Fruit fly (Drosophila melanogaster) whole organism, embryonic: ENCODE results near the gene Acn.

Source experiments
- Adf1 ChIP-seq: fragments of 200-800 bp; sonication (Bioruptor generic); IDR thresholded peaks from 2 replicates; pipeline ENCODE4 v1.3.6; 2022; ENCODE audit warnings: missing biosample characterization, missing genetic modification characterization
- CG10147 ChIP-seq: fragments of 200-800 bp; sonication (Bioruptor generic); optimal IDR thresholded peaks from 2 replicates; lab custom pipeline; 2019; ENCODE audit warnings: missing biosample characterization, mild to moderate bottlenecking, missing genetic modification characterization, moderate library complexity
- CG11695 ChIP-seq: fragments of 200-800 bp; sonication (Bioruptor generic); IDR thresholded peaks from 3 replicates; pipeline ENCODE4 v1.3.6; 2022; ENCODE audit warnings: missing biosample characterization, missing genetic modification characterization
- CG12155 ChIP-seq: fragments of 200-800 bp; sonication (Bioruptor generic); optimal IDR thresholded peaks from 3 replicates; lab custom pipeline; 2016; ENCODE audit warnings: missing biosample characterization, missing genetic modification characterization
- CG12236 ChIP-seq: fragments of 200-800 bp; sonication (Bioruptor generic); optimal IDR thresholded peaks from 2 replicates; lab custom pipeline; 2016; ENCODE audit warnings: missing biosample characterization, missing genetic modification characterization
- CG14710 ChIP-seq: fragments of 200-800 bp; sonication (Bioruptor generic); optimal IDR thresholded peaks from 3 replicates; lab custom pipeline; 2019; ENCODE audit warnings: missing biosample characterization, mild to moderate bottlenecking, missing genetic modification characterization, moderate library complexity
- CG15073 ChIP-seq: fragments of 200-800 bp; sonication (Bioruptor generic); optimal IDR thresholded peaks from 2 replicates; lab custom pipeline; 2016; ENCODE audit warnings: missing biosample characterization, missing genetic modification characterization
- CG15479 ChIP-seq: fragments of 200-800 bp; sonication (Bioruptor generic); optimal IDR thresholded peaks from 3 replicates; lab custom pipeline; 2019; ENCODE audit warnings: missing biosample characterization, mild to moderate bottlenecking, missing genetic modification characterization, moderate library complexity
- CG17361 ChIP-seq: fragments of 200-800 bp; sonication (Bioruptor generic); IDR thresholded peaks from 3 replicates; pipeline ENCODE4 v1.3.6; 2022; ENCODE audit warnings: missing biosample characterization, missing genetic modification characterization
- CG2199 ChIP-seq: fragments of 200-800 bp; sonication (Bioruptor generic); IDR thresholded peaks from 3 replicates; pipeline ENCODE4 v1.3.6; 2022; ENCODE audit warnings: missing biosample characterization, missing genetic modification characterization
- CG2712 ChIP-seq: fragments of 200-800 bp; optimal IDR thresholded peaks from 3 replicates; lab custom pipeline; 2019; ENCODE audit warnings: missing biosample characterization, mild to moderate bottlenecking, missing genetic modification characterization, moderate library complexity
- CG3163 ChIP-seq: fragments of 200-800 bp; sonication (Bioruptor generic); optimal IDR thresholded peaks from 3 replicates; lab custom pipeline; 2016; ENCODE audit warnings: missing biosample characterization, missing genetic modification characterization
- CG32767 ChIP-seq: fragments of 200-800 bp; sonication (Bioruptor generic); IDR thresholded peaks from 2 replicates; pipeline ENCODE4 v1.3.6; 2022; ENCODE audit warnings: missing biosample characterization, missing genetic modification characterization
- CG3847 ChIP-seq: fragments of 200-800 bp; sonication (Bioruptor generic); IDR thresholded peaks from 2 replicates; pipeline ENCODE4 v1.3.6; 2022; ENCODE audit warnings: missing biosample characterization, missing genetic modification characterization
- CG3995 ChIP-seq: fragments of 200-800 bp; sonication (Bioruptor generic); optimal IDR thresholded peaks from 3 replicates; lab custom pipeline; 2016; ENCODE audit warnings: missing biosample characterization, missing genetic modification characterization
- CG6791 ChIP-seq: fragments of 200-800 bp; sonication (Bioruptor generic); IDR thresholded peaks from 3 replicates; pipeline ENCODE4 v1.3.6; 2022; ENCODE audit warnings: missing biosample characterization, missing genetic modification characterization; ENCODE audit not compliant: partially characterized antibody
- CG8290 ChIP-seq, 3 experiments: fragments of 200-800 bp; sonication (Bioruptor generic); optimal IDR thresholded peaks; 2 replicates each; lab custom pipeline; 2016 to 2019; ENCODE audit warnings: missing biosample characterization in 3 of 3, missing genetic modification characterization in 3 of 3, mild to moderate bottlenecking in 2 of 3, moderate library complexity in 1 of 3
- CG9932 ChIP-seq: fragments of 200-800 bp; sonication (Bioruptor generic); IDR thresholded peaks from 2 replicates; pipeline ENCODE4 v1.3.6; 2022; ENCODE audit warnings: missing biosample characterization, missing genetic modification characterization
- Dp ChIP-seq: fragments of 200-800 bp; sonication (Bioruptor generic); optimal IDR thresholded peaks from 2 replicates; lab custom pipeline; 2018; ENCODE audit warnings: missing biosample characterization, mild to moderate bottlenecking, missing genetic modification characterization, moderate library complexity
- E2f2 ChIP-seq: fragments of 200-800 bp; sonication (Bioruptor generic); IDR thresholded peaks from 2 replicates; pipeline ENCODE4 v1.3.6; 2022; ENCODE audit warnings: missing biosample characterization, missing genetic modification characterization
- Elba2 ChIP-seq: fragments of 200-800 bp; sonication (Bioruptor generic); optimal IDR thresholded peaks from 3 replicates; lab custom pipeline; 2016; ENCODE audit warnings: missing biosample characterization, missing genetic modification characterization
- HLH4C ChIP-seq: fragments of 200-800 bp; sonication (Bioruptor generic); IDR thresholded peaks from 3 replicates; pipeline ENCODE4 v1.3.6; 2022; ENCODE audit warnings: missing biosample characterization, missing genetic modification characterization; ENCODE audit not compliant: partially characterized antibody
- Hmr ChIP-seq: fragments of 200-800 bp; sonication (Bioruptor generic); optimal IDR thresholded peaks from 3 replicates; lab custom pipeline; 2017; ENCODE audit warnings: mild to moderate bottlenecking, missing biosample characterization, missing genetic modification reagents, missing genetic modification characterization
- Lhr ChIP-seq: fragments of 200-800 bp; sonication (Bioruptor generic); optimal IDR thresholded peaks from 3 replicates; lab custom pipeline; 2017; ENCODE audit warnings: mild to moderate bottlenecking, missing biosample characterization, missing genetic modification reagents, missing genetic modification characterization
- MTF-1 ChIP-seq: fragments of 200-800 bp; sonication (Bioruptor generic); optimal IDR thresholded peaks from 2 replicates; lab custom pipeline; 2018; ENCODE audit warnings: missing biosample characterization, mild to moderate bottlenecking, missing genetic modification characterization, borderline replicate concordance
- Max ChIP-seq: fragments of 200-800 bp; sonication (Bioruptor generic); optimal IDR thresholded peaks from 2 replicates; lab custom pipeline; 2016; ENCODE audit warnings: missing biosample characterization, mild to moderate bottlenecking, missing genetic modification characterization
- Myb ChIP-seq: fragments of 200-800 bp; sonication (Bioruptor generic); optimal IDR thresholded peaks from 2 replicates; lab custom pipeline; 2016; ENCODE audit warnings: missing biosample characterization, missing genetic modification characterization
- NC2β ChIP-seq: fragments of 200-800 bp; sonication (Bioruptor generic); optimal IDR thresholded peaks from 2 replicates; lab custom pipeline; 2016; ENCODE audit warnings: missing biosample characterization, missing genetic modification characterization
- YL-1 ChIP-seq: fragments of 200-800 bp; sonication (Bioruptor generic); optimal IDR thresholded peaks from 3 replicates; lab custom pipeline; 2017; ENCODE audit warnings: missing biosample characterization, mild to moderate bottlenecking, missing genetic modification characterization
- ara ChIP-seq: fragments of 200-800 bp; sonication (Bioruptor generic); IDR thresholded peaks from 2 replicates; pipeline ENCODE4 v1.3.6; 2022; ENCODE audit warnings: missing biosample characterization, missing genetic modification characterization
- bbx ChIP-seq: fragments of 200-800 bp; sonication (Bioruptor generic); IDR thresholded peaks from 2 replicates; pipeline ENCODE4 v1.3.6; 2022; ENCODE audit warnings: missing biosample characterization, missing genetic modification characterization; ENCODE audit not compliant: partially characterized antibody
- crol ChIP-seq: fragments of 200-800 bp; sonication (Bioruptor generic); IDR thresholded peaks from 2 replicates; pipeline ENCODE4 v1.3.6; 2022; ENCODE audit warnings: missing biosample characterization, missing genetic modification characterization
- esg ChIP-seq: fragments of 200-800 bp; sonication (Bioruptor generic); conservative IDR thresholded peaks from 2 replicates; pipeline ENCODE4 v1.3.6; 2022; ENCODE audit warnings: missing biosample characterization, missing genetic modification characterization
- ftz-f1 ChIP-seq: fragments of 200-800 bp; sonication (Bioruptor generic); optimal IDR thresholded peaks from 2 replicates; lab custom pipeline; 2016; ENCODE audit warnings: missing biosample characterization, missing genetic modification characterization
- hkb ChIP-seq, 2 experiments: fragments of 200-800 bp in 1 of 2; fragments of >200 bp in 1 of 2; sonication (Bioruptor generic) in 1 of 2; IDR thresholded peaks in 1 of 2; optimal IDR thresholded peaks in 1 of 2; 2 replicates each; pipeline versions ENCODE4 v1.3.6 to Lab custom; 2017 to 2022; ENCODE audit warnings: missing biosample characterization in 1 of 2, missing genetic modification characterization in 1 of 2
- klu ChIP-seq: fragments of 200-800 bp; sonication (Bioruptor generic); IDR thresholded peaks from 2 replicates; pipeline ENCODE4 v1.3.6; 2022; ENCODE audit warnings: missing biosample characterization, missing genetic modification characterization
- kni ChIP-seq: fragments of 200-800 bp; sonication (Bioruptor generic); optimal IDR thresholded peaks from 3 replicates; lab custom pipeline; 2017; ENCODE audit warnings: mild to moderate bottlenecking, missing biosample characterization, missing genetic modification reagents, missing genetic modification characterization
- luna ChIP-seq: fragments of 200-800 bp; sonication (Bioruptor generic); optimal IDR thresholded peaks from 2 replicates; lab custom pipeline; 2016; ENCODE audit warnings: missing biosample characterization, missing genetic modification characterization
- mld ChIP-seq: fragments of 200-800 bp; sonication (Bioruptor generic); IDR thresholded peaks from 3 replicates; pipeline ENCODE4 v1.3.6; 2022; ENCODE audit warnings: missing biosample characterization, missing genetic modification characterization; ENCODE audit not compliant: partially characterized antibody
- oc ChIP-seq: fragments of 200-800 bp; sonication (Bioruptor generic); optimal IDR thresholded peaks from 2 replicates; lab custom pipeline; 2018; ENCODE audit warnings: missing biosample characterization, mild to moderate bottlenecking, missing genetic modification characterization, moderate library complexity
- otp ChIP-seq: fragments of 200-800 bp; sonication (Bioruptor generic); IDR thresholded peaks from 3 replicates; pipeline ENCODE4, ENCODE4 v1.3.6; 2022; ENCODE audit warnings: missing biosample characterization, missing genetic modification characterization
- pfk ChIP-seq: fragments of 200-800 bp; sonication (Bioruptor generic); optimal IDR thresholded peaks from 2 replicates; lab custom pipeline; 2018; ENCODE audit warnings: missing biosample characterization, mild to moderate bottlenecking, missing genetic modification characterization, moderate library complexity
- phol ChIP-seq: fragments of 200-800 bp; sonication (Bioruptor generic); optimal IDR thresholded peaks from 3 replicates; lab custom pipeline; 2018; ENCODE audit warnings: missing biosample characterization, mild to moderate bottlenecking, missing genetic modification characterization, moderate library complexity
- sd ChIP-seq: fragments of 200-800 bp; sonication (Bioruptor generic); optimal IDR thresholded peaks from 3 replicates; lab custom pipeline; 2018; ENCODE audit warnings: missing biosample characterization, mild to moderate bottlenecking, missing genetic modification characterization, moderate library complexity
- sug ChIP-seq: fragments of 200-800 bp; optimal IDR thresholded peaks from 2 replicates; lab custom pipeline; 2019; ENCODE audit warnings: missing biosample characterization, mild to moderate bottlenecking, missing genetic modification characterization, moderate library complexity
- trem ChIP-seq: fragments of 200-800 bp; optimal IDR thresholded peaks from 3 replicates; lab custom pipeline; 2019; ENCODE audit warnings: missing biosample characterization, mild to moderate bottlenecking, missing genetic modification characterization, moderate library complexity
- wor ChIP-seq: fragments of 200-800 bp; sonication (Bioruptor generic); IDR thresholded peaks from 2 replicates; pipeline ENCODE4 v1.3.6; 2022; ENCODE audit warnings: missing biosample characterization, missing genetic modification characterization
- zen ChIP-seq: fragments of 200-800 bp; sonication (Bioruptor generic); optimal IDR thresholded peaks from 3 replicates; lab custom pipeline; 2018; ENCODE audit warnings: missing biosample characterization, mild to moderate bottlenecking, missing genetic modification characterization, moderate library complexity

Gene Acn

dm6 chr2L:19053860-19054515 lies 8.8 kb downstream of the Acn start, which contains the start of gene CG10492 (continued):
- no peak for TF ChIP-seq CG15073
- no peak for TF ChIP-seq CG10147 (GFP tag; lab: Kevin White, UChicago)
- 0 out of 3 replicates have a peak, but pooled peaks have one; percentile 15 for TF ChIP-seq CG2199
- peak; percentile 62 for TF ChIP-seq phol (tag; lab: Kevin White, UChicago)
- TF ChIP-seq wor (GFP tag; lab: Robert Waterston, UW) = no peak
- peak; percentile 87 for TF ChIP-seq CG14710 (tag; lab: Kevin White, UChicago)
- TF ChIP-seq CG6791 = peak; percentile 55; the same call in 1 of the 3 replicates
- peak; percentile 52; the same call in 1 of the 2 replicates for TF ChIP-seq CG3847
- TF ChIP-seq Elba2 (GFP tag; lab: Kevin White, UChicago) = peak; percentile 20
- no peak for TF ChIP-seq CG9932 (GFP tag; lab: Robert Waterston, UW)
- TF ChIP-seq mld = no peak
- no peak for TF ChIP-seq pfk (GFP tag; lab: Kevin White, UChicago)
- TF ChIP-seq MTF-1 = peak; percentile 25
- TF ChIP-seq esg (GFP tag; lab: Robert Waterston, UW) = no peak
- peak; percentile 14 for TF ChIP-seq zen (tag; lab: Kevin White, UChicago)
- TF ChIP-seq CG32767 (GFP tag; lab: Robert Waterston, UW) = no peak
- TF ChIP-seq sd = no peak
- peak; percentile 90 for TF ChIP-seq trem (tag; lab: Kevin White, UChicago)
- TF ChIP-seq CG8290 (GFP tag; optimal IDR thresholded peaks at IDR 0.05; lab: Kevin White, UChicago) = no peak
- TF ChIP-seq CG8290 (tag; optimal IDR thresholded peaks at IDR 0.05; lab: Kevin White, UChicago) = no peak
- peak; percentile 93 for TF ChIP-seq Dp (GFP tag; lab: Kevin White, UChicago)
- TF ChIP-seq klu (GFP tag; lab: Robert Waterston, UW) = peak; percentile 39; the same call in 1 of the 2 replicates
- TF ChIP-seq Max (GFP tag; lab: Kevin White, UChicago) = peak; percentile 32
- peak; percentile 84 for TF ChIP-seq Adf1
- TF ChIP-seq Myb = peak; percentile 53
- no peak for TF ChIP-seq CG3163
- TF ChIP-seq hkb (optimal IDR thresholded peaks at IDR 0.05; lab: Kevin White, UChicago) = peak; percentile 73
- TF ChIP-seq hkb (GFP tag; IDR thresholded peaks at IDR 0.05; lab: Robert Waterston, UW) = no peak
- no peak for TF ChIP-seq bbx (GFP tag; lab: Robert Waterston, UW)
- peak; percentile 49 for TF ChIP-seq sug (tag; lab: Kevin White, UChicago)
- TF ChIP-seq CG17361 = peak; percentile 23; the same call in 1 of the 3 replicates
- TF ChIP-seq oc (tag; lab: Kevin White, UChicago) = no peak
- TF ChIP-seq Lhr = peak; percentile 84
- TF ChIP-seq NC2β (GFP tag; lab: Kevin White, UChicago) = no peak
- TF ChIP-seq CG11695 (GFP tag; lab: Robert Waterston, UW) = no peak
- peak; percentile 27; the same call in 1 of the 3 replicates for TF ChIP-seq HLH4C (GFP tag; lab: Robert Waterston, UW)
- TF ChIP-seq otp (GFP tag; lab: Robert Waterston, UW) = no peak
- no peak for TF ChIP-seq luna
- TF ChIP-seq CG12236 = no peak
- TF ChIP-seq crol (GFP tag; lab: Robert Waterston, UW) = peak; percentile 100
- TF ChIP-seq CG3995 (GFP tag; lab: Kevin White, UChicago) = peak; percentile 75
- peak; percentile 100 for TF ChIP-seq CG12155 (GFP tag; lab: Kevin White, UChicago)
- peak; percentile 24 for TF ChIP-seq CG2712 (tag; lab: Kevin White, UChicago)
- TF ChIP-seq ftz-f1 (GFP tag; lab: Kevin White, UChicago) = peak; percentile 81
- no peak for TF ChIP-seq ara
- TF ChIP-seq kni = peak; percentile 92
- TF ChIP-seq YL-1 = peak; percentile 79
- TF ChIP-seq E2f2 = peak; percentile 94
- TF ChIP-seq CG15479 (GFP tag; lab: Kevin White, UChicago) = no peak
- peak; percentile 19 for TF ChIP-seq Hmr (GFP tag; lab: Kevin White, UChicago)
